Fruit fly (Drosophila melanogaster) whole organism, embryonic: ENCODE data around the gene nesd.

Experiments
- CG10147 ChIP-seq: fragments of 200-800 bp; sonication (Bioruptor generic); optimal IDR thresholded peaks from 2 replicates; lab custom pipeline; 2019; ENCODE audit warnings: missing biosample characterization, mild to moderate bottlenecking, missing genetic modification characterization, moderate library complexity
- CG11456 ChIP-seq: fragments of 200-800 bp; sonication (Bioruptor generic); IDR thresholded peaks from 3 replicates; pipeline ENCODE4 v1.3.6; 2022; ENCODE audit warnings: missing biosample characterization, missing genetic modification characterization
- CG12219 ChIP-seq: fragments of 200-800 bp; sonication (Bioruptor generic); optimal IDR thresholded peaks from 3 replicates; lab custom pipeline; 2018; ENCODE audit warnings: missing biosample characterization, mild to moderate bottlenecking, missing genetic modification characterization
- CG12659 ChIP-seq: fragments of 200-800 bp; sonication (Bioruptor generic); optimal IDR thresholded peaks from 3 replicates; lab custom pipeline; 2017; ENCODE audit warnings: mild to moderate bottlenecking, missing biosample characterization, missing genetic modification reagents, missing genetic modification characterization
- CG15073 ChIP-seq: fragments of 200-800 bp; sonication (Bioruptor generic); optimal IDR thresholded peaks from 2 replicates; lab custom pipeline; 2016; ENCODE audit warnings: missing biosample characterization, missing genetic modification characterization
- CG15269 ChIP-seq: fragments of 200-800 bp; sonication (Bioruptor generic); optimal IDR thresholded peaks from 2 replicates; lab custom pipeline; 2018; ENCODE audit warnings: missing biosample characterization, mild to moderate bottlenecking, missing genetic modification characterization, moderate library complexity
- CG15601 ChIP-seq: fragments of 200-800 bp; sonication (Bioruptor generic); optimal IDR thresholded peaks from 3 replicates; lab custom pipeline; 2019; ENCODE audit warnings: missing biosample characterization, mild to moderate bottlenecking, missing genetic modification characterization, moderate library complexity
- CG16779 ChIP-seq: fragments of 200-800 bp; sonication (Bioruptor generic); IDR thresholded peaks from 2 replicates; pipeline ENCODE4 v1.3.6; 2022; ENCODE audit warnings: missing biosample characterization, missing genetic modification characterization
- CG18011 ChIP-seq: fragments of 200-800 bp; sonication (Bioruptor generic); optimal IDR thresholded peaks from 2 replicates; lab custom pipeline; 2017; ENCODE audit warnings: missing biosample characterization, missing genetic modification characterization, mild to moderate bottlenecking, moderate library complexity, missing genotype
- CG30403 ChIP-seq: fragments of 200-800 bp; sonication (Bioruptor generic); optimal IDR thresholded peaks from 3 replicates; lab custom pipeline; 2016; ENCODE audit warnings: missing biosample characterization, missing genetic modification characterization
- CG3407 ChIP-seq: fragments of 200-800 bp; sonication (Bioruptor generic); optimal IDR thresholded peaks from 2 replicates; lab custom pipeline; 2018; ENCODE audit warnings: missing biosample characterization, mild to moderate bottlenecking, missing genetic modification characterization
- CG4424 ChIP-seq: fragments of 200-800 bp; sonication (Bioruptor generic); optimal IDR thresholded peaks from 3 replicates; lab custom pipeline; 2016; ENCODE audit warnings: missing biosample characterization, missing genetic modification characterization
- CG4730 ChIP-seq: fragments of 200-800 bp; sonication (Bioruptor generic); IDR thresholded peaks from 2 replicates; pipeline ENCODE4 v1.3.6; 2022; ENCODE audit warnings: missing biosample characterization, missing genetic modification characterization
- CG6175 ChIP-seq: fragments of 200-800 bp; sonication (Bioruptor generic); IDR thresholded peaks from 3 replicates; pipeline ENCODE4 v1.3.6; 2022; ENCODE audit warnings: missing biosample characterization, missing genetic modification characterization
- CG6254 ChIP-seq: fragments of 200-800 bp; sonication (Bioruptor generic); optimal IDR thresholded peaks from 3 replicates; lab custom pipeline; 2017; ENCODE audit warnings: mild to moderate bottlenecking, missing biosample characterization, missing genetic modification reagents, missing genetic modification characterization
- CG6272 ChIP-seq: fragments of 200-800 bp; sonication (Bioruptor generic); IDR thresholded peaks from 2 replicates; pipeline ENCODE4 v1.3.6; 2022; ENCODE audit warnings: missing biosample characterization, missing genetic modification characterization
- CG6854 ChIP-seq: fragments of 200-800 bp; sonication (Bioruptor generic); optimal IDR thresholded peaks from 3 replicates; lab custom pipeline; 2017; ENCODE audit warnings: missing biosample characterization, mild to moderate bottlenecking, missing genetic modification characterization
- CG7745 ChIP-seq: fragments of 200-800 bp; sonication (Bioruptor generic); optimal IDR thresholded peaks from 2 replicates; lab custom pipeline; 2018; ENCODE audit warnings: missing biosample characterization, mild to moderate bottlenecking, missing genetic modification characterization, moderate library complexity
- CG7839 ChIP-seq: fragments of 200-800 bp; sonication (Bioruptor generic); optimal IDR thresholded peaks from 3 replicates; lab custom pipeline; 2018; ENCODE audit warnings: missing biosample characterization, mild to moderate bottlenecking, missing genetic modification characterization, moderate library complexity
- CG8290 ChIP-seq, 3 experiments: fragments of 200-800 bp; sonication (Bioruptor generic); optimal IDR thresholded peaks; 2 replicates each; lab custom pipeline; 2016 to 2019; ENCODE audit warnings: missing biosample characterization in 3 of 3, missing genetic modification characterization in 3 of 3, mild to moderate bottlenecking in 2 of 3, moderate library complexity in 1 of 3
- CG9932 ChIP-seq: fragments of 200-800 bp; sonication (Bioruptor generic); IDR thresholded peaks from 2 replicates; pipeline ENCODE4 v1.3.6; 2022; ENCODE audit warnings: missing biosample characterization, missing genetic modification characterization
- CkIIα-i1 ChIP-seq: fragments of 200-800 bp; sonication (Bioruptor generic); IDR thresholded peaks from 2 replicates; pipeline ENCODE4 v1.3.6; 2022; ENCODE audit warnings: missing biosample characterization, missing genetic modification characterization
- Dp ChIP-seq: fragments of 200-800 bp; sonication (Bioruptor generic); optimal IDR thresholded peaks from 2 replicates; lab custom pipeline; 2018; ENCODE audit warnings: missing biosample characterization, mild to moderate bottlenecking, missing genetic modification characterization, moderate library complexity
- Gug ChIP-seq: fragments of 200-800 bp; sonication (Bioruptor generic); IDR thresholded peaks from 4 replicates; pipeline ENCODE4 v1.3.6; 2022; ENCODE audit warnings: missing biosample characterization, missing genetic modification characterization
- Hr3 ChIP-seq: fragments of 200-800 bp; sonication (Bioruptor generic); optimal IDR thresholded peaks from 3 replicates; lab custom pipeline; 2016; ENCODE audit warnings: missing biosample characterization, missing genetic modification characterization
- Side ChIP-seq: fragments of 200-800 bp; sonication (Bioruptor generic); optimal IDR thresholded peaks from 2 replicates; lab custom pipeline; 2016; ENCODE audit warnings: missing biosample characterization, missing genetic modification characterization
- Sry-β ChIP-seq: fragments of 200-800 bp; sonication (Bioruptor generic); optimal IDR thresholded peaks from 2 replicates; lab custom pipeline; 2018; ENCODE audit warnings: missing biosample characterization, mild to moderate bottlenecking, missing genetic modification characterization, moderate library complexity
- ara ChIP-seq: fragments of 200-800 bp; sonication (Bioruptor generic); IDR thresholded peaks from 2 replicates; pipeline ENCODE4 v1.3.6; 2022; ENCODE audit warnings: missing biosample characterization, missing genetic modification characterization
- ase ChIP-seq: fragments of 200-800 bp; sonication (Bioruptor generic); IDR thresholded peaks from 3 replicates; pipeline ENCODE4 v1.3.6; 2022; ENCODE audit warnings: missing biosample characterization, missing genetic modification characterization
- bigmax ChIP-seq: fragments of 200-800 bp; sonication (Bioruptor generic); optimal IDR thresholded peaks from 2 replicates; lab custom pipeline; 2018; ENCODE audit warnings: missing biosample characterization, mild to moderate bottlenecking, missing genetic modification characterization
- corto ChIP-seq: fragments of 200-800 bp; sonication (Bioruptor generic); optimal IDR thresholded peaks from 2 replicates; lab custom pipeline; 2016; ENCODE audit warnings: missing biosample characterization, mild to moderate bottlenecking, missing genetic modification characterization, moderate library complexity
- crc ChIP-seq: fragments of 200-800 bp; sonication (Bioruptor generic); optimal IDR thresholded peaks from 2 replicates; lab custom pipeline; 2016; ENCODE audit warnings: missing biosample characterization, missing genetic modification characterization
- crp ChIP-seq, 2 experiments: fragments of 200-800 bp; sonication (Bioruptor generic); optimal IDR thresholded peaks; 2 replicates in 1 of 2; 3 replicates in 1 of 2; lab custom pipeline; 2017; ENCODE audit warnings: missing biosample characterization in 2 of 2, missing genetic modification characterization in 2 of 2, mild to moderate bottlenecking in 1 of 2, moderate library complexity in 1 of 2
- cwo ChIP-seq: fragments of 200-800 bp; sonication (Bioruptor generic); optimal IDR thresholded peaks from 3 replicates; lab custom pipeline; 2017; ENCODE audit warnings: missing biosample characterization, missing genetic modification characterization, mild to moderate bottlenecking, moderate library complexity, missing genetic modification reagents
- fd102C ChIP-seq: fragments of 200-800 bp; sonication (Bioruptor generic); optimal IDR thresholded peaks from 2 replicates; lab custom pipeline; 2018; ENCODE audit warnings: missing biosample characterization, mild to moderate bottlenecking, missing genetic modification characterization, moderate library complexity
- her ChIP-seq: fragments of 200-800 bp; sonication (Bioruptor generic); optimal IDR thresholded peaks from 2 replicates; lab custom pipeline; 2016; ENCODE audit warnings: missing biosample characterization, missing genetic modification characterization
- jing ChIP-seq: fragments of 200-800 bp; sonication (Bioruptor generic); optimal IDR thresholded peaks from 2 replicates; lab custom pipeline; 2018; ENCODE audit warnings: missing biosample characterization, mild to moderate bottlenecking, missing genetic modification characterization
- kni ChIP-seq: fragments of 200-800 bp; sonication (Bioruptor generic); optimal IDR thresholded peaks from 3 replicates; lab custom pipeline; 2017; ENCODE audit warnings: mild to moderate bottlenecking, missing biosample characterization, missing genetic modification reagents, missing genetic modification characterization
- lilli ChIP-seq: fragments of 200-800 bp; sonication (Bioruptor generic); optimal IDR thresholded peaks from 3 replicates; lab custom pipeline; 2016; ENCODE audit warnings: missing biosample characterization, missing genetic modification characterization
- lmd ChIP-seq: fragments of 200-800 bp; sonication (Bioruptor generic); IDR thresholded peaks from 2 replicates; pipeline ENCODE4 v1.3.6; 2022; ENCODE audit warnings: missing biosample characterization, missing genetic modification characterization
- prd ChIP-seq, 3 experiments: fragments of >200 bp in 2 of 3; fragments of 200-800 bp in 1 of 3; sonication (Bioruptor generic) in 1 of 3; optimal IDR thresholded peaks in 2 of 3; IDR thresholded peaks in 1 of 3; 2 replicates in 2 of 3; 3 replicates in 1 of 3; pipeline versions ENCODE4 v1.3.6 to Lab custom; 2017 to 2022; ENCODE audit warnings: missing biosample characterization in 1 of 3, missing genetic modification characterization in 1 of 3
- pzg ChIP-seq: fragments of 200-800 bp; sonication (Bioruptor generic); optimal IDR thresholded peaks from 3 replicates; lab custom pipeline; 2018; ENCODE audit warnings: missing biosample characterization, mild to moderate bottlenecking, missing genetic modification characterization, moderate library complexity
- rib ChIP-seq: fragments of 200-800 bp; sonication (Bioruptor generic); IDR thresholded peaks from 2 replicates; pipeline ENCODE4 v1.3.6; 2022; ENCODE audit warnings: missing biosample characterization, missing genetic modification characterization
- ro ChIP-seq: fragments of 200-800 bp; sonication (Bioruptor generic); IDR thresholded peaks from 2 replicates; pipeline ENCODE4 v1.3.6; 2022; ENCODE audit warnings: missing biosample characterization, missing genetic modification characterization
- slbo ChIP-seq: fragments of 200-800 bp; sonication (Bioruptor generic); IDR thresholded peaks from 2 replicates; pipeline ENCODE4 v1.3.6; 2022; ENCODE audit warnings: missing biosample characterization, missing genetic modification characterization
- sob ChIP-seq: fragments of 200-800 bp; sonication (Bioruptor generic); IDR thresholded peaks from 2 replicates; pipeline ENCODE4 v1.3.6; 2022; ENCODE audit warnings: missing biosample characterization, missing genetic modification characterization
- stwl ChIP-seq: fragments of 200-800 bp; sonication (Bioruptor generic); optimal IDR thresholded peaks from 3 replicates; lab custom pipeline; 2018; ENCODE audit warnings: missing biosample characterization, mild to moderate bottlenecking, missing genetic modification characterization, moderate library complexity
- tna ChIP-seq: fragments of 200-800 bp; sonication (Bioruptor generic); IDR thresholded peaks from 2 replicates; pipeline ENCODE4 v1.3.6; 2022; ENCODE audit warnings: missing biosample characterization, missing genetic modification characterization; ENCODE audit not compliant: partially characterized antibody
- z ChIP-seq: fragments of 200-800 bp; sonication (Bioruptor generic); IDR thresholded peaks from 3 replicates; pipeline ENCODE4 v1.3.6; 2022; ENCODE audit warnings: missing biosample characterization, missing genetic modification characterization

Gene nesd

DNA sequence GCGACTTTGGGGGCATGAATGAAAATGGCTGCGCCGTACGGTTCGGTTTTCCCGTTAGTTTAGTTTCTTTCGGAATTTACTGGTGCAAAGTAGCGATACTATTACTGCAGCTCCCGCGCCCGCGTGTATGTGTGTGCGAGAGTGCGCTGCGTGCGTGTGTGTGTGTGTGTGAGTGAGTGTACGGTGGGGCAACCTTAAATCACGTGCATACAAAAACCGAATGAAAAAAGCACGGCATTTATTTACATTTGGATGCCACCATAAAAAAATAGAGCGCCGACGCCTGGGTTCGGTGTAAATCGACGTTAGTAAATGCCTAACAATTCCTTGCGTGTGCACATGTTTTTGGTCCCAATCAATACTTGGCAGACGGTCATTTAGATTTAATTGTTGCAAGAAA, 4.0 kb downstream of the nesd start (continued):
- TF ChIP-seq tna (GFP tag; lab: Robert Waterston, UW) (peak; percentile 12; the same call in 1 of the 2 replicates), kni (peak; percentile 67), CG12659 (GFP tag; lab: Kevin White, UChicago) (no peak), Sry-β (GFP tag; lab: Kevin White, UChicago) (no peak), bigmax (GFP tag; lab: Kevin White, UChicago) (no peak), rib (GFP tag; lab: Robert Waterston, UW) (no peak), jing (GFP tag; lab: Kevin White, UChicago) (no peak), z (GFP tag; lab: Robert Waterston, UW) (0 out of 3 replicates have a peak, but pooled peaks have one; percentile 40), corto (GFP tag; lab: Kevin White, UChicago) (no peak), CG6854 (GFP tag; lab: Kevin White, UChicago) (no peak), ro (GFP tag; lab: Robert Waterston, UW) (no peak), CkIIα-i1 (no peak), CG30403 (GFP tag; lab: Kevin White, UChicago) (no peak), CG7745 (tag; lab: Kevin White, UChicago) (no peak), slbo (GFP tag; lab: Robert Waterston, UW) (0 out of 2 replicates have a peak, but pooled peaks have one; percentile 4), Gug (no peak), CG7839 (no peak), Hr3 (GFP tag; lab: Kevin White, UChicago) (no peak), CG4424 (GFP tag; lab: Kevin White, UChicago) (no peak), CG6254 (GFP tag; lab: Kevin White, UChicago) (no peak), CG3407 (no peak), CG15073 (GFP tag; lab: Kevin White, UChicago) (no peak), prd (optimal IDR thresholded peaks at IDR 0.05; lab: Kevin White, UChicago) (no peak), prd (GFP tag; IDR thresholded peaks at IDR 0.05; lab: Robert Waterston, UW) (no peak), CG10147 (no peak), ara (GFP tag; lab: Robert Waterston, UW) (peak; percentile 9; the same call in 1 of the 2 replicates), CG8290 (GFP tag; optimal IDR thresholded peaks at IDR 0.05; lab: Kevin White, UChicago) (no peak), CG8290 (tag; optimal IDR thresholded peaks at IDR 0.05; lab: Kevin White, UChicago) (peak in 1 of 2 experiments; percentile 42), CG12219 (GFP tag; lab: Kevin White, UChicago) (no peak), CG6175 (GFP tag; lab: Robert Waterston, UW) (no peak; the same call in 2 of the 3 replicates), cwo (GFP tag; lab: Kevin White, UChicago) (peak; percentile 54)

DNA sequence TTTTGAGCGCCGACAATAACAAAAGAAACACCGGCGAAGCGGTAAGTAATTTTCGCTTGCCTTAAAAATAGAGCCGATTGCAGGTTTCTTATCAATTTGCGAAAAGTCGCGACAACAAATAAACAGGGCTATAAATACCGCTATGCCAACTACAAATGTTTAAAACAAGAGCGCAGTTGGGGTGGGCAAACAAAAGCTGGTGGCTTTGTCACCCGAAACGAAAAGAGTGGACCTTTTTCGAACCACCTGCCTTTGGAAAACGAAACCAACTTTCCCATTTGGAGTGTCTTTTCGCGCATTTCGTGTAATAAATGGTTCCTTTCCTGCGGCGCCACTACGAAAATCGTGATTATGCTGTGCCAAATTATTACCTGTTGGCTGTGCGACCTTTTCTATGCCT, 4.4 kb downstream of the nesd start:
- TF ChIP-seq CG18011 = peak; percentile 96
- 0 out of 3 replicates have a peak, but pooled peaks have one; percentile 28 for TF ChIP-seq ase (GFP tag; lab: Robert Waterston, UW)
- peak; percentile 4 for TF ChIP-seq lilli (GFP tag; lab: Kevin White, UChicago)
- TF ChIP-seq Dp (GFP tag; lab: Kevin White, UChicago) = peak; percentile 61
- 0 out of 2 replicates have a peak, but pooled peaks have one; percentile 7 for TF ChIP-seq CG6272
- TF ChIP-seq sob (GFP tag; lab: Robert Waterston, UW) = peak; percentile 13; the same call in 1 of the 2 replicates
- 0 out of 2 replicates have a peak, but pooled peaks have one; percentile 7 for TF ChIP-seq lmd
- TF ChIP-seq CG4730 (GFP tag; lab: Robert Waterston, UW) = no peak
- no peak for TF ChIP-seq Side (GFP tag; lab: Kevin White, UChicago)
- peak; percentile 27 for TF ChIP-seq CG15269 (tag; lab: Kevin White, UChicago)
- no peak for TF ChIP-seq CG16779 (GFP tag; lab: Robert Waterston, UW)
- TF ChIP-seq CG15601 (tag; lab: Kevin White, UChicago) = no peak
- TF ChIP-seq CG8290 (GFP tag; optimal IDR thresholded peaks at IDR 0.05; lab: Kevin White, UChicago) = peak; percentile 27
- TF ChIP-seq CG8290 (tag; optimal IDR thresholded peaks at IDR 0.05; lab: Kevin White, UChicago) = peak in 1 of 2 experiments; percentile 53
- peak; percentile 43 for TF ChIP-seq CG9932 (GFP tag; lab: Robert Waterston, UW)
- TF ChIP-seq crc = no peak
- no peak for TF ChIP-seq fd102C (GFP tag; lab: Kevin White, UChicago)
- peak; percentile 2 for TF ChIP-seq her (GFP tag; lab: Kevin White, UChicago)
- TF ChIP-seq crp (GFP tag; optimal IDR thresholded peaks at IDR 0.05; lab: Kevin White, UChicago) = no peak
- TF ChIP-seq CG11456 (GFP tag; lab: Robert Waterston, UW) = 0 out of 3 replicates have a peak, but pooled peaks have one; percentile 30
- peak; percentile 57 for TF ChIP-seq stwl (tag; lab: Kevin White, UChicago)
- peak; percentile 8 for TF ChIP-seq pzg (GFP tag; lab: Kevin White, UChicago)
- TF ChIP-seq CG10147 = no peak
